Worm (Caenorhabditis elegans): ENCODE measurements around the gene Y110A2AL.3.

- TF ChIP-seq tab-1 (GFP tag; IDR thresholded peaks at IDR 0.05) (no peak), med-1 (GFP tag; optimal IDR thresholded peaks at IDR 0.05; ENCODE audit: insufficient read depth) (no peak), T22C8.4 (GFP tag; IDR thresholded peaks at IDR 0.05) (no peak), ztf-23 (GFP tag; IDR thresholded peaks at IDR 0.05) (no peak), cog-1 (tag; optimal IDR thresholded peaks at IDR 0.05) (no peak), flt-1 (GFP tag; IDR thresholded peaks at IDR 0.05) (no peak), klf-2 (GFP tag; conservative IDR thresholded peaks at IDR 0.05) (no peak), ztf-29 (GFP tag; IDR thresholded peaks at IDR 0.05) (no peak), ref-1 (GFP tag; conservative IDR thresholded peaks at IDR 0.05) (no peak)
Observed at ce11 chrII:2866541-2867124, at the start of gene Y110A2AL.3, which contains the start of gene Y110A2AL.9.

Data from whole organism, midembryonic.